Fruit fly (Drosophila melanogaster): ENCODE results near the gene Hexim.

DNA sequence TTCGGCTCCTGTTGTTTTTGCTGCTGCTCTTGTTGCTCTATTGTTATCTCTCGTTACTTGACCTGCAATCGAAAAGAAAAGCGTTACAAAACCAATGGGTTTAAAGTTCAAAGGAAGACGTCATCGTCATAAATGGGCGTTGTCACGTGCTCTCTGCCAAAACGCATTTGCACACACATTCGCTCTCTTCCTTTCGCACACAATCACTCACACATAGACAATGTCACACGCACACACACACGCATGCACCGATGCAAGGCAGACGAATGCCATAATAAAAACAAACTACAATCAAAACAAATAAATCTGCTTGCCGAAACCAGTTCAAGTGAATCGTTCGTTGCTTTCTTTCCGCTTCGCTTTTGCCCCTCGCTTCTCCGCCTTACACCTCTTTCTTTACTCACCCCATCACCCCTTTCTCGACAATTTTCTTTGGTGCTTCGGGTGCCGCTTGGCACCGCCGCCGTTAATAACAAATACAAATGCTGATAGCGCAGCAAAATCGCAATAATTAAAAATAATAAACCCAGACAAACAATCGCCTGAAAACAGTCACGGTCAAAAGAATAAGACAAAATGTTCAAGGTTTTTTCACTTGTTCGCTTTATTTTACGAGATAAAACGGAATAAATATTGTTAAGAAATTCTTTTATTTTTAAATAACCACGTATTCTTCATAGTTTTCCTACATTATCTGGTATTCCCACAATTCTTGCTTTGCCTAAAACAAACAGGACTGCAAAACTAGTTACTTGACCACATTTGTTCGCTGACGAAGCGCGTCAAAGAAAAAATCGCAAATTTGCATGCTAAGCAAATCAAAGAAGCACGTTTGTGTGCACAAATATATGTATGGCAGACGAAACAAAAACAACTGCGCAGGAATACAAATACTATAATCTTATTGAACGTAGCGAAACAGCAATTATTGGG is 9.7 kb upstream of the Hexim start:
- TF ChIP-seq D1 (tag; optimal IDR thresholded peaks at IDR 0.05) (peak; percentile 47), CG32121 (GFP tag; IDR thresholded peaks at IDR 0.05) (peak; percentile 76), CG12605 (GFP tag; IDR thresholded peaks at IDR 0.05) (peak; percentile 32; the same call in 1 of the 2 replicates), CG34367 (tag; optimal IDR thresholded peaks at IDR 0.05) (peak; percentile 66)
